Worm (Caenorhabditis elegans): Measurements from ENCODE around the gene rpn-12.

The rpn-12 gene

DNA sequence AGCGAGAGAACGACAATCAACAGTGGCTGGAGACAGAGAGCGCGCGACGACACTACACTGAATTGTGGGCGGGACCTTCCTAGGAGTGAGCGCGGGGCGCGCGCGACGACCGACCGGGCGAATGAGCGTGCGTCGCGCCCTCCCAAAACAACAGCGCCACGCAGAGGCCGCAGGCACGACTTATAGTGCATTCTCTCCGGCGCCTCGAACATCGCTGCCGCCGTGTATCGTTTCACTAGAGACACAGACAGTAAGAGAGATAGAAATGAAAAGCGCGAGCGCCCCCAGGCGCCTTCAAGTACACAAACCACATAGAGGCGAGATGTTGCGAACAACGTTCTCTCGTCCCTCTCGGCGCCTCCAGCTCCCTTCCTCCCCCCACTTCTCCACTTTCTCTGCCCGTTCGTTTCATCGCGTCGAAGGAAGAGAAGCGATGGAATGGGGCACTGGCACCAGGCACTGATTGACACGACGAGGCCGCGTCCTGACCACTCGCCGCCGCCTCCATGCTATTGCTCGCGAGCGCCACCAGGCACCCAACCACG is 33.0 kb upstream of the rpn-12 start (continued):
- TF ChIP-seq nhr-48 (tag; optimal IDR thresholded peaks at IDR 0.05) = peak; percentile 90
- TF ChIP-seq spr-3 (GFP tag; optimal IDR thresholded peaks at IDR 0.05) = peak; percentile 23
- TF ChIP-seq pqm-1 (tag; optimal IDR thresholded peaks at IDR 0.05) = peak; percentile 43
- TF ChIP-seq nhr-237 (tag; optimal IDR thresholded peaks at IDR 0.05) = no peak
- no peak for TF ChIP-seq F49E8.2 (tag; optimal IDR thresholded peaks at IDR 0.05; ENCODE audit: borderline replicate concordance)
- no peak for TF ChIP-seq sdz-12 (GFP tag; optimal IDR thresholded peaks at IDR 0.05)
- TF ChIP-seq mep-1 (tag; optimal IDR thresholded peaks at IDR 0.05) = peak; percentile 95
- TF ChIP-seq lin-13 (GFP tag; optimal IDR thresholded peaks at IDR 0.05) = peak; percentile 53
- peak; percentile 40 for TF ChIP-seq zfp-2 (tag; optimal IDR thresholded peaks at IDR 0.05)
- no peak for TF ChIP-seq ceh-44 (GFP tag; IDR thresholded peaks at IDR 0.05)
- TF ChIP-seq nhr-102 (tag; optimal IDR thresholded peaks at IDR 0.05) = peak; percentile 41
- no peak for TF ChIP-seq R02D3.7 (tag; optimal IDR thresholded peaks at IDR 0.05)
- peak; percentile 16 for TF ChIP-seq nhr-6 (tag; optimal IDR thresholded peaks at IDR 0.05)
- peak; percentile 63; the same call in 1 of the 2 replicates for TF ChIP-seq nhr-42 (GFP tag; IDR thresholded peaks at IDR 0.05)
- peak; percentile 93 for TF ChIP-seq mxl-3 (GFP tag; optimal IDR thresholded peaks at IDR 0.05)
- peak; percentile 99 for TF ChIP-seq set-16 (GFP tag; IDR thresholded peaks at IDR 0.05)
- TF ChIP-seq arid-1 (GFP tag; conservative IDR thresholded peaks at IDR 0.05) = no peak
- peak; percentile 81 for TF ChIP-seq ctbp-1 (GFP tag; IDR thresholded peaks at IDR 0.05)
- peak; percentile 84 for TF ChIP-seq egl-43 (GFP tag; IDR thresholded peaks at IDR 0.05)
- peak; percentile 45; the same call in 1 of the 2 replicates for TF ChIP-seq mdt-29 (GFP tag; IDR thresholded peaks at IDR 0.05)
- no peak for TF ChIP-seq ceh-82 (tag; optimal IDR thresholded peaks at IDR 0.05)
- TF ChIP-seq egl-27 (tag; optimal IDR thresholded peaks at IDR 0.05) = no peak
- peak; percentile 90 for TF ChIP-seq nhr-28 (tag; optimal IDR thresholded peaks at IDR 0.05)
- peak; percentile 16 for TF ChIP-seq ceh-32 (tag; optimal IDR thresholded peaks at IDR 0.05; ENCODE audit: poor library complexity)
- TF ChIP-seq nhr-41 (GFP tag; IDR thresholded peaks at IDR 0.05) = no peak
- TF ChIP-seq nhr-111 (GFP tag; optimal IDR thresholded peaks at IDR 0.05) = no peak
- peak; percentile 91 for TF ChIP-seq rbr-2 (tag; optimal IDR thresholded peaks at IDR 0.05)
- peak; percentile 75; the same call in 1 of the 2 replicates for TF ChIP-seq T26A8.4 (GFP tag; IDR thresholded peaks at IDR 0.05)
- TF ChIP-seq fkh-10 (GFP tag; optimal IDR thresholded peaks at IDR 0.05) = peak; percentile 21
- TF ChIP-seq mes-2 (tag; optimal IDR thresholded peaks at IDR 0.05; ENCODE audit: poor library complexity, severe bottlenecking) = peak; percentile 56
- TF ChIP-seq nhr-11 (tag; optimal IDR thresholded peaks at IDR 0.05) = peak; percentile 70
- TF ChIP-seq tag-97 (GFP tag; IDR thresholded peaks at IDR 0.05) = 0 out of 2 replicates have a peak, but pooled peaks have one; percentile 7
- no peak for TF ChIP-seq ztf-7 (tag; optimal IDR thresholded peaks at IDR 0.05)
- TF ChIP-seq dmd-8 (GFP tag; IDR thresholded peaks at IDR 0.05) = 0 out of 2 replicates have a peak, but pooled peaks have one; percentile 7
- no peak for TF ChIP-seq ZK337.2 (GFP tag; IDR thresholded peaks at IDR 0.05)
- TF ChIP-seq F37D6.2 (tag; optimal IDR thresholded peaks at IDR 0.05) = peak; percentile 77
- peak; percentile 47 for TF ChIP-seq nhr-77 (tag; optimal IDR thresholded peaks at IDR 0.05)
- TF ChIP-seq ama-1 (optimal IDR thresholded peaks at IDR 0.05) = no peak
- peak; percentile 63; the same call in 1 of the 2 replicates for TF ChIP-seq saeg-2 (GFP tag; IDR thresholded peaks at IDR 0.05)
- peak; percentile 37 to 82 for TF ChIP-seq daf-16 (GFP tag; optimal IDR thresholded peaks at IDR 0.05)
- peak; percentile 43 for TF ChIP-seq daf-16 (tag; optimal IDR thresholded peaks at IDR 0.05)

DNA sequence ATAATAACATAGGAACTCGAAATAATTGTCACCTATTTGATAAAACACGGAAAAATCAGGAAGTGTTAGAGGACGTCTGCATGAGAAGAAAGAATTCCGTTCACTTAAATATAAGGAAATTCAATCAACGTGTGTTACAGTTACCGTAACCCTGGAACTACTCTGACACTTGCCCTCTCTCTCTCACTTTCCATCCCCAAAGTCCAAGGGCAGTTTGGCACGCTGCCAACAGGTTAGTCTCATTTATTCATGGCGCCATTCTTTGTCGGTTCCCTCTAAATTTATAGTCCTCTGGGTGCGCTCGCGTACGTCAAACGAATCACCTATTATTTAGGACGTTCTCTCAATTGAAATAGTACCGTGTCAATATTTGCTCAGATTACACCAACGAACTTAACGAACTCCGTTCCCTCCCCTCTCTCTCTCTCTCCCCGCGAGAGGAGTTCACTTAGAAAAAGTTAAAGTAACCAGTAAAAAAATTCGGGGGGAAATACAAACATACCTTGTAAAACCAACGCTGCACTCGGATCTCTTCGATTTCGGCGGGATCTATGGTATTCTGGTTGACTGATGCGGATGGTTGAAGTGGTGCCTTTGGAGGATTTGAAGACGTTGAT is 32.2 kb upstream of the rpn-12 start:
- TF ChIP-seq zfp-3 (GFP tag; conservative IDR thresholded peaks at IDR 0.05) = no peak
- TF ChIP-seq pha-4 (GFP tag; IDR thresholded peaks at IDR 0.05) = no peak
- TF ChIP-seq pha-4 (tag; optimal IDR thresholded peaks at IDR 0.05) = peak; percentile 56
- no peak for TF ChIP-seq sdz-12 (GFP tag; optimal IDR thresholded peaks at IDR 0.05)
- peak in 1 of 2 experiments; percentile 1 for TF ChIP-seq lsy-2 (tag; optimal IDR thresholded peaks at IDR 0.05)
- no peak for TF ChIP-seq madf-5 (GFP tag; IDR thresholded peaks at IDR 0.05)
